Fruit fly (Drosophila melanogaster): ENCODE data around the gene Srrm1.
A peak's percentile ranks its signal among the peaks of the same experiment; 100 is the strongest.

The Srrm1 gene

DNA sequence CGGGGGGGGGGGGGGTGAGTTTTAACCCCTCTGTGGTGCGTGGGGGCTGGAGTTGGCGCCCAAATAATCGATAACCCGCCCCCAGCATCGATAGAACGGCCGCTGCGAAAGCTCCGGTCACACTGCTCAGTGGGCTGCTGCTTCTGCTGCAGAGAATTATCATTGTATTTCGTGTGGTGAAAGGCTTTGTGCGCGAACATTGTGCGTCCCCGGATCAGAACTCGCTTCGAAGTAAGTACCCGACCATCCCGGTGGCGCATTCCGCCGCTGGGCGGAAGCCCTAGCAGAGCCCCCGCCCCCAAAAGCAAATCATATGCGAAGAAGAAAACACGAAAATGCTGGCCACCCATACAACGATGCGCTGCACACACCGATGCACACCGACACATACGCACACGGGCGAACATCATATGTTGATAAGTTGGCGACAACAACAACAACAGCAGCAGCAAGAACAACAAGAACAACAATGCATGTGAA lies 7.8 kb downstream of the Srrm1 start, which contains the start of gene Syx13 (continued):
- TF ChIP-seq trh (GFP tag; optimal IDR thresholded peaks at IDR 0.05): no peak
- no peak for TF ChIP-seq Oli (tag; optimal IDR thresholded peaks at IDR 0.05)
- TF ChIP-seq slou (GFP tag; optimal IDR thresholded peaks at IDR 0.05): no peak
- TF ChIP-seq E2f2 (GFP tag; IDR thresholded peaks at IDR 0.05): peak; percentile 82
- TF ChIP-seq knrl (GFP tag; IDR thresholded peaks at IDR 0.05; ENCODE audit: partially characterized antibody): peak; percentile 78
- TF ChIP-seq Gsc (GFP tag; IDR thresholded peaks at IDR 0.05): no peak
- TF ChIP-seq CG31388 (GFP tag; optimal IDR thresholded peaks at IDR 0.05): no peak
- TF ChIP-seq CG2120 (GFP tag; optimal IDR thresholded peaks at IDR 0.05): peak; percentile 22
- no peak for TF ChIP-seq p53 (GFP tag; optimal IDR thresholded peaks at IDR 0.05)
- peak; percentile 13 for TF ChIP-seq B-H2 (GFP tag; optimal IDR thresholded peaks at IDR 0.05)
- no peak for TF ChIP-seq chif (GFP tag; optimal IDR thresholded peaks at IDR 0.05)
- peak; percentile 91 for TF ChIP-seq CG9797 (GFP tag; optimal IDR thresholded peaks at IDR 0.05)
- peak; percentile 92 for TF ChIP-seq crol (GFP tag; IDR thresholded peaks at IDR 0.05)
- no peak for TF ChIP-seq CG15601 (tag; optimal IDR thresholded peaks at IDR 0.05)
- no peak for TF ChIP-seq cad (GFP tag; optimal IDR thresholded peaks at IDR 0.05)
- TF ChIP-seq CG10321 (GFP tag; IDR thresholded peaks at IDR 0.05): 0 out of 2 replicates have a peak, but pooled peaks have one; percentile 6
- no peak for TF ChIP-seq corto (GFP tag; optimal IDR thresholded peaks at IDR 0.05)
- TF ChIP-seq grau (tag; optimal IDR thresholded peaks at IDR 0.05): peak; percentile 29
- TF ChIP-seq CG12299 (tag; optimal IDR thresholded peaks at IDR 0.05): peak; percentile 10
- TF ChIP-seq CG6272 (GFP tag; IDR thresholded peaks at IDR 0.05): 0 out of 2 replicates have a peak, but pooled peaks have one; percentile 18
- TF ChIP-seq Usf (GFP tag; optimal IDR thresholded peaks at IDR 0.05): no peak
- TF ChIP-seq Awh (GFP tag; IDR thresholded peaks at IDR 0.05): no peak
- TF ChIP-seq ham (GFP tag; IDR thresholded peaks at IDR 0.05): no peak
- no peak for TF ChIP-seq org-1 (GFP tag; optimal IDR thresholded peaks at IDR 0.05)
- TF ChIP-seq ara (GFP tag; IDR thresholded peaks at IDR 0.05): no peak
- TF ChIP-seq emc (GFP tag; optimal IDR thresholded peaks at IDR 0.05): no peak
- TF ChIP-seq fd96Cb (tag; optimal IDR thresholded peaks at IDR 0.05): no peak
- no peak for TF ChIP-seq CG14667 (GFP tag; IDR thresholded peaks at IDR 0.05)
- TF ChIP-seq ab (GFP tag; optimal IDR thresholded peaks at IDR 0.05): no peak
- no peak for TF ChIP-seq stc (GFP tag; IDR thresholded peaks at IDR 0.05)
- TF ChIP-seq CG10431 (GFP tag; optimal IDR thresholded peaks at IDR 0.05): no peak
- no peak for TF ChIP-seq NC2β (GFP tag; optimal IDR thresholded peaks at IDR 0.05)
- TF ChIP-seq jigr1 (GFP tag; IDR thresholded peaks at IDR 0.05): no peak
- TF ChIP-seq ase (GFP tag; IDR thresholded peaks at IDR 0.05): no peak
- TF ChIP-seq CG11695 (GFP tag; IDR thresholded peaks at IDR 0.05): 0 out of 3 replicates have a peak, but pooled peaks have one; percentile 14
- no peak for TF ChIP-seq grn (GFP tag; optimal IDR thresholded peaks at IDR 0.05)
- TF ChIP-seq CoRest (tag; optimal IDR thresholded peaks at IDR 0.05): peak; percentile 32
- no peak for TF ChIP-seq CG9609 (GFP tag; optimal IDR thresholded peaks at IDR 0.05)
- no peak for TF ChIP-seq Atf3 (GFP tag; optimal IDR thresholded peaks at IDR 0.05)
- TF ChIP-seq sqz (GFP tag; optimal IDR thresholded peaks at IDR 0.05): no peak
- TF ChIP-seq inv (GFP tag; IDR thresholded peaks at IDR 0.05; ENCODE audit: partially characterized antibody): peak; percentile 73
- no peak for TF ChIP-seq TFAM (GFP tag; optimal IDR thresholded peaks at IDR 0.05)
- TF ChIP-seq pfk (GFP tag; optimal IDR thresholded peaks at IDR 0.05): no peak
- TF ChIP-seq Side (GFP tag; optimal IDR thresholded peaks at IDR 0.05): no peak
- TF ChIP-seq CG4424 (GFP tag; optimal IDR thresholded peaks at IDR 0.05): no peak
- TF ChIP-seq ttk (GFP tag; IDR thresholded peaks at IDR 0.05): peak; percentile 52
- TF ChIP-seq HHEX (GFP tag; optimal IDR thresholded peaks at IDR 0.05): peak; percentile 1
- no peak for TF ChIP-seq psq (GFP tag; optimal IDR thresholded peaks at IDR 0.05)
- no peak for TF ChIP-seq CG4404 (GFP tag; IDR thresholded peaks at IDR 0.05)
- no peak for TF ChIP-seq CG32772 (GFP tag; IDR thresholded peaks at IDR 0.05)
- TF ChIP-seq gsb (GFP tag; IDR thresholded peaks at IDR 0.05): no peak
- TF ChIP-seq D (optimal IDR thresholded peaks at IDR 0.05): no peak
- TF ChIP-seq D (GFP tag; optimal IDR thresholded peaks at IDR 0.05): no peak
